Worm (Caenorhabditis elegans) whole organism, late embryonic: Measurements from ENCODE around the gene edg-1.

Source experiments
- T23F11.4 ChIP-seq: fragments of 200-800 bp; sonication (Bioruptor generic); optimal IDR thresholded peaks from 2 replicates; lab custom pipeline; 2018; ENCODE audit warnings: mild to moderate bottlenecking, missing genetic modification characterization, missing compliant biosample characterization
- ceh-45 ChIP-seq: fragments of 200-800 bp; sonication (Bioruptor generic); IDR thresholded peaks from 2 replicates; pipeline ENCODE4 v1.3.6; 2022; ENCODE audit warnings: missing genetic modification reagents, missing genetic modification characterization, missing compliant biosample characterization
- fax-1 ChIP-seq: sonication (generic microtip); optimal IDR thresholded peaks from 2 replicates; lab custom pipeline; 2016; ENCODE audit warnings: missing genotype, missing genetic modification characterization, missing compliant biosample characterization
- hlh-6 ChIP-seq: sonication (generic microtip); optimal IDR thresholded peaks from 2 replicates; lab custom pipeline; 2016; ENCODE audit warnings: missing genotype, missing genetic modification characterization, missing compliant biosample characterization
- lim-6 ChIP-seq: sonication (generic microtip); optimal IDR thresholded peaks from 2 replicates; lab custom pipeline; 2016; ENCODE audit warnings: missing genetic modification characterization, missing compliant biosample characterization
- nfya-1 ChIP-seq: sonication (generic microtip); optimal IDR thresholded peaks from 2 replicates; lab custom pipeline; 2017; ENCODE audit warnings: missing genetic modification characterization, mild to moderate bottlenecking, missing compliant biosample characterization, antibody characterized with exemption, moderate library complexity
- ref-2 ChIP-seq: sonication (generic microtip); optimal IDR thresholded peaks from 2 replicates; lab custom pipeline; 2016; ENCODE audit warnings: missing genetic modification characterization, missing compliant biosample characterization
- sox-2 ChIP-seq: fragments of 200-800 bp; sonication (Bioruptor generic); IDR thresholded peaks from 2 replicates; pipeline ENCODE4 v1.3.6; 2022; ENCODE audit warnings: missing genetic modification reagents, missing genetic modification characterization, missing compliant biosample characterization
- unc-86 ChIP-seq: sonication (generic microtip); optimal IDR thresholded peaks from 2 replicates; lab custom pipeline; 2016; ENCODE audit warnings: missing genetic modification characterization, missing compliant biosample characterization

The edg-1 gene

DNA sequence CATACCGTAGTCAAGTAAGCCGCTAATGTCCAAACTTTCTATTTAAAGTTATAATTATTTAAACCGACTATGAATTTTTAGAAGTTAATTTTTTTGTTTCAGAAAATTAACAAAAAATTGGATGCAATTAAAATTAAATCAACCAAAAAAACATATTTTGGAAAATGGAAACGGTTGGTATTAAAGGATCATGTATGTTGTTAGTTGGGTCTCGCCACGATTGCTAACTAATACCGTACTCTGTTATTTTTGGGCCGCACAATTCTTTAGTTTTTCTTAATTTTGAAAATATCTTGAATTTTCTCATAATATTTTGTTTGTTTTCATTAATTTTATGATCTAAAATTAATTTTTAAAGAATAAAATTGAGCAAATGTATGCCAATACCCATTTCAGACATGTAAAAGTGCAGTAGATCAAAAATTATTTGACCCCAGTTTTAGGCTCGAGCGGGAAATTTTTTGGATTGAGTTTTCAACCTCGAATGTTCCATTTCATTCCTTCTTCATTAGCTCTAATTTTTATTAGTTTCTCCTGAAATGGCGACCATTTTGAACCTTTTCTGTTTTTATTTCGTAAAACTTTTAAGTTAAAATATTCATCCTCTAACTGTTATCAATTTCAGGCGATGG is 51.9 kb downstream of the edg-1 start, which contains the start of gene cbd-1:
TSS of gene cbd-1 (plus strand) at position 626 of the 632 bp plus-strand sequence.
- TF ChIP-seq T23F11.4 (GFP tag; lab: Kevin White, UChicago) = no peak
- TF ChIP-seq sox-2 (GFP tag; lab: Robert Waterston, UW) = no peak
- no peak for TF ChIP-seq ref-2 (tag; lab: Kevin White, UChicago)
- TF ChIP-seq unc-86 (tag; lab: Kevin White, UChicago) = no peak
- no peak for TF ChIP-seq nfya-1 (tag; lab: Kevin White, UChicago)
- no peak for TF ChIP-seq fax-1 (tag; lab: Kevin White, UChicago)
- TF ChIP-seq hlh-6 (tag; lab: Kevin White, UChicago) = no peak
- TF ChIP-seq lim-6 (tag; lab: Kevin White, UChicago) = no peak
- no peak for TF ChIP-seq ceh-45 (GFP tag; lab: Robert Waterston, UW)
- TF ChIP-seq, all 69 proteins: peak for 0
